Worm (Caenorhabditis elegans) whole organism, mixed stage, embryonic: Measurements from ENCODE around the gene srx-93.

Experiments used
- M03D4.4 ChIP-seq: sonication (generic microtip); optimal IDR thresholded peaks from 2 replicates; lab custom pipeline; 2017; ENCODE audit warnings: mild to moderate bottlenecking, missing genetic modification characterization, missing compliant biosample characterization
- bed-3 ChIP-seq: fragments of 200-800 bp; sonication (Bioruptor generic); optimal IDR thresholded peaks from 3 replicates; lab custom pipeline; 2018; ENCODE audit warnings: mild to moderate bottlenecking, missing genetic modification characterization, moderate library complexity, missing compliant biosample characterization
- blmp-1 ChIP-seq: fragments of 150-350 bp; optimal IDR thresholded peaks from 2 replicates; lab custom pipeline; 2014; ENCODE audit warnings: missing biosample characterization, missing genetic modification characterization
- ceh-39 ChIP-seq: fragments of 150-350 bp; optimal IDR thresholded peaks from 2 replicates; lab custom pipeline; 2014; ENCODE audit warnings: missing biosample characterization, missing genetic modification characterization
- ceh-43 ChIP-seq: fragments of 200-800 bp; sonication (Bioruptor generic); optimal IDR thresholded peaks from 2 replicates; lab custom pipeline; 2018; ENCODE audit warnings: mild to moderate bottlenecking, missing genetic modification characterization, moderate library complexity, missing compliant biosample characterization
- ceh-83 ChIP-seq: fragments of 200-800 bp; sonication (Bioruptor generic); optimal IDR thresholded peaks from 2 replicates; lab custom pipeline; 2018; ENCODE audit warnings: mild to moderate bottlenecking, missing genetic modification characterization, missing compliant biosample characterization
- ces-1 ChIP-seq: fragments of 150-350 bp; optimal IDR thresholded peaks from 2 replicates; lab custom pipeline; 2014; ENCODE audit warnings: missing biosample characterization, missing genetic modification reagents, missing genetic modification characterization
- cnd-1 ChIP-seq: fragments of 200-800 bp; sonication (Bioruptor generic); optimal IDR thresholded peaks from 2 replicates; lab custom pipeline; 2018; ENCODE audit warnings: mild to moderate bottlenecking, missing genetic modification characterization, missing compliant biosample characterization
- drap-1 ChIP-seq: fragments of 200-800 bp; sonication (Bioruptor generic); optimal IDR thresholded peaks from 3 replicates; lab custom pipeline; 2018; ENCODE audit warnings: mild to moderate bottlenecking, missing genetic modification characterization, missing compliant biosample characterization
- elt-1 ChIP-seq: sonication (generic microtip); optimal IDR thresholded peaks from 2 replicates; lab custom pipeline; 2017; ENCODE audit warnings: missing genetic modification characterization, mild to moderate bottlenecking, missing compliant biosample characterization, antibody characterized with exemption, moderate library complexity, borderline replicate concordance; ENCODE audit not compliant: insufficient read depth
- flh-1 ChIP-seq: fragments of 200-800 bp; sonication (Bioruptor generic); optimal IDR thresholded peaks from 2 replicates; lab custom pipeline; 2018; ENCODE audit warnings: mild to moderate bottlenecking, missing genetic modification characterization, moderate library complexity, missing compliant biosample characterization
- ham-2 ChIP-seq: fragments of 200-800 bp; sonication (Bioruptor generic); optimal IDR thresholded peaks from 2 replicates; lab custom pipeline; 2018; ENCODE audit warnings: mild to moderate bottlenecking, missing genetic modification characterization, missing compliant biosample characterization
- hlh-1 ChIP-seq: fragments of 150-350 bp; optimal IDR thresholded peaks from 2 replicates; lab custom pipeline; 2014; ENCODE audit warnings: missing biosample characterization, missing genetic modification reagents, missing genetic modification characterization
- lin-13 ChIP-seq: fragments of 150-350 bp; optimal IDR thresholded peaks from 2 replicates; lab custom pipeline; 2014; ENCODE audit warnings: missing biosample characterization, missing genetic modification characterization
- lin-32 ChIP-seq: fragments of 200-800 bp; sonication (Bioruptor generic); optimal IDR thresholded peaks from 2 replicates; lab custom pipeline; 2018; ENCODE audit warnings: mild to moderate bottlenecking, missing genetic modification characterization, missing compliant biosample characterization
- lsy-2 ChIP-seq: fragments of 150-350 bp; optimal IDR thresholded peaks from 2 replicates; lab custom pipeline; 2014; ENCODE audit warnings: missing biosample characterization, missing genetic modification characterization
- mab-5 ChIP-seq: fragments of 150-350 bp; optimal IDR thresholded peaks from 2 replicates; lab custom pipeline; 2014; ENCODE audit warnings: missing biosample characterization, missing genetic modification characterization
- mep-1 ChIP-seq: fragments of 150-350 bp; optimal IDR thresholded peaks from 2 replicates; lab custom pipeline; 2017; ENCODE audit warnings: missing biosample characterization, missing genetic modification reagents, missing genetic modification characterization, inconsistent platforms
- mls-2 ChIP-seq: sonication (generic microtip); optimal IDR thresholded peaks from 2 replicates; lab custom pipeline; 2016; ENCODE audit warnings: mild to moderate bottlenecking, missing genetic modification characterization, moderate library complexity, missing compliant biosample characterization
- nhr-2 ChIP-seq: fragments of 150-350 bp; optimal IDR thresholded peaks from 2 replicates; lab custom pipeline; 2014; ENCODE audit warnings: missing biosample characterization, missing genetic modification characterization
- nhr-237 ChIP-seq: fragments of 150-350 bp; optimal IDR thresholded peaks from 2 replicates; lab custom pipeline; 2014; ENCODE audit warnings: missing biosample characterization, missing genetic modification characterization
- nhr-76 ChIP-seq: sonication (generic microtip); optimal IDR thresholded peaks from 2 replicates; lab custom pipeline; 2017; ENCODE audit warnings: missing biosample characterization, missing genetic modification characterization
- pha-4 ChIP-seq: fragments of 150-350 bp; optimal IDR thresholded peaks from 2 replicates; lab custom pipeline; 2018; ENCODE audit warnings: missing biosample characterization, missing genetic modification reagents, missing genetic modification characterization
- sem-2 ChIP-seq: fragments of 200-800 bp; sonication (Bioruptor generic); optimal IDR thresholded peaks from 2 replicates; lab custom pipeline; 2018; ENCODE audit warnings: mild to moderate bottlenecking, missing genetic modification characterization, missing compliant biosample characterization
- snpc-4 ChIP-seq: fragments of 150-350 bp; optimal IDR thresholded peaks from 2 replicates; lab custom pipeline; 2014; ENCODE audit warnings: missing biosample characterization, missing genetic modification characterization
- sptf-1 ChIP-seq: sonication (generic microtip); optimal IDR thresholded peaks from 2 replicates; lab custom pipeline; 2017; ENCODE audit warnings: mild to moderate bottlenecking, missing genetic modification characterization, moderate library complexity, missing compliant biosample characterization
- tbx-8 ChIP-seq: fragments of 200-800 bp; sonication (Bioruptor generic); optimal IDR thresholded peaks from 2 replicates; lab custom pipeline; 2018; ENCODE audit warnings: mild to moderate bottlenecking, missing genetic modification characterization, moderate library complexity, missing compliant biosample characterization
- unc-120 ChIP-seq: sonication (generic microtip); optimal IDR thresholded peaks from 2 replicates; lab custom pipeline; 2017; ENCODE audit warnings: missing genetic modification characterization, missing compliant biosample characterization; ENCODE audit not compliant: poor library complexity, severe bottlenecking
- unc-62 ChIP-seq: fragments of 150-350 bp; optimal IDR thresholded peaks from 2 replicates; lab custom pipeline; 2014; ENCODE audit warnings: missing biosample characterization, missing genetic modification reagents, missing genetic modification characterization
- ztf-11 ChIP-seq: fragments of 150-350 bp; optimal IDR thresholded peaks from 2 replicates; lab custom pipeline; 2014; ENCODE audit warnings: missing biosample characterization, missing genetic modification characterization

The srx-93 gene

DNA sequence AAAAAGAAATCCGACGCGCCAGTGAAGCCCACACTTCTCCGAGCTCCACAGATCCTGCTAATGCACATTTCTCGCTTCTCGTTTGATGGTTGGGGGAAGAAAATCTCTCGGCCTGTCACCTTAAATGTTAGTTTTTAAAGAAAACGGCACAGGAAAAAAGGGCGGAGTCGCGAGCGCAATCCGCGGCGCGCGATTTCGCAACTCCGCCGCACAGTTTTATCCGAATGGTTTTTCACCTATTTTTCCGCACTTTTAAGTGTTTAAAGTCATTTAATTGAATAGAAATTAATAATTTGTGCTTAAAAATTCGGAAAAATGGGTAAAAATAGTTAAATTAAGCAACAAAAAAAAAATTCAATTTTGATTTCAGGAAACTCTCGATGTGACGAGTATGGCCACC, 32.9 kb downstream of the srx-93 start:
- TF ChIP-seq bed-3 (GFP tag; lab: Kevin White, UChicago) (peak; percentile 40), blmp-1 (tag; lab: Kevin White, UChicago) (no peak), sptf-1 (tag; lab: Kevin White, UChicago) (peak; percentile 86), drap-1 (GFP tag; lab: Kevin White, UChicago) (peak; percentile 42), hlh-1 (peak; percentile 27), unc-120 (tag; lab: Kevin White, UChicago) (peak; percentile 28), nhr-237 (tag; lab: Kevin White, UChicago) (no peak), ceh-43 (peak; percentile 82), sem-2 (GFP tag; lab: Kevin White, UChicago) (peak; percentile 28), mls-2 (tag; lab: Kevin White, UChicago) (peak; percentile 74), elt-1 (tag; lab: Kevin White, UChicago) (no peak), cnd-1 (peak; percentile 31), tbx-8 (GFP tag; lab: Kevin White, UChicago) (peak; percentile 1), M03D4.4 (tag; lab: Kevin White, UChicago) (peak; percentile 80), ceh-83 (peak; percentile 69), lin-32 (no peak), flh-1 (peak; percentile 33)

DNA sequence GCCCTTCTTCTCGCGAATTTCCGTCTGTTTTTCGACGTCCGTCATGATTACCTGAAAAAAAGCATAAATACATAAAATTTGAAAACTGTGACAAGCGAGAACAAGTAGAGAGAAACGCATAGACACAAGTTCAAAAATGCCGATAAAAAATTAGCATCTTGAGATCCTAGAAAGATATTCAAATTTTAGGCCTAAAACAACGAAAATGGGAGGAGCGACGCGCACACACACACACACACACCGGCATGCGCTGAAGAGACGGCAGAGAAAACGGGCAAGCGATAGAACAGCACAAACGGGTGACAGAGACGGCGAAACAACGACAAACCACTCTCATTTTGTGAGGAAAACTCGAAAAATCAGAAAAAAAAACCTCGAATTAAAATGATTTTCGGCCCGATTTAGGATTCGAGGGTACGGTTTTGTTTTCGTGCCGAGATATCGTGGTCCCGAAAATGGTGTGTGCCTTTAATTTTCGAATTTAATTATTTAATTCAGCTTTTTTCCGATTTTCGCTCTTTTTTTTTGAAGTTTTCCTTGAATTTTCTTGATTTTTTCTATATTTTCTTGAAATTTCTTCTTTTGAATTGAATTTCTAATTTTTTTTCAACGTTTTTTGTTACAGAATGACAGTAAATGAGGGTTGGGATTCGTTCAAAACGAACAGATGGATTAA, 34.4 kb downstream of the srx-93 start, which contains the start of the genes rpl-11.1 and T22F3.2:
Gene rpl-11.1 (minus strand): TSS at position 51 of the 676 bp plus-strand sequence.
Gene T22F3.2 (plus strand): TSS at position 626 of the 676 bp plus-strand sequence.
- TF ChIP-seq lin-32 (no peak), unc-62 (GFP tag; lab: Kevin White, UChicago) (no peak), lsy-2 (no peak), nhr-2 (tag; lab: Kevin White, UChicago) (no peak), snpc-4 (no peak), bed-3 (GFP tag; lab: Kevin White, UChicago) (no peak)
- TF ChIP-seq, all 35 proteins: peak for 0

DNA sequence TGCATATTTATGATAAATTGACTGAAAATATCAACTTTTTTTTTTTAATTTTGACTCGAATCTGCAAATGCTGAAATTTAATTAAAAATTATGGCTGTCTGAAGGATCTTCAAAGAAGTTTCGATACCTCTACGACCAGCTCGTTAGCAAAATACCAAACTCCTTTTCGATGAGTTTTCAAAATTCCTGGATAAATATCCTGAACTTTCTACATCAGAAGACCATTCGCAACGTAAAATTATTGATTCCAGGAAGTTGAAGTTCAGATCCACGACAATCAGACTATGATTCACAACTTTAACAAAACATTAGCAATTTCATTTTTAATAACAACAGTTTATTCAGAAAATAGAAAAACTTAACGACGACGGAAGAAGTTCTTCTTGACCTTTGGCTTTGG, 35.5 kb downstream of the srx-93 start:
- TF ChIP-seq flh-1 (no peak), ztf-11 (tag; lab: Kevin White, UChicago) (no peak), mab-5 (tag; lab: Kevin White, UChicago) (no peak)

DNA sequence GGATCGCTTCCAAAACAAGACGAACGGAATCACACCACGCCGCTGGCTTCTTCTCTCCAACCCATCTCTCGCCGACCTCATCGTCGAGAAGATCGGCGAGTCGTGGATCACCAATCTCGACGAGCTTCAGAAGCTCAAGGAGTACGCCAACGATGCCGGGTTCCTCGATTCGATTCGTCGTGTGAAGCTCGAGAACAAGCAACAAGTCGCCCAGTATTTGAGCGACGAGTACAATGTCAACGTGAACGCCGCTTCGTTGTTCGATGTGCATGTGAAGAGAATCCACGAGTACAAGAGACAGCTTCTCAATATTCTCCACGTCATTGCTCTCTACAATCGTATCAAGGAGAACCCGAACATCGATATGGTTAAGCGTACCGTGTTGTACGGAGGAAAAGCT, 36.9 kb downstream of the srx-93 start:
- TF ChIP-seq drap-1 (GFP tag; lab: Kevin White, UChicago), result no peak
- TF ChIP-seq ces-1 (GFP tag; lab: Kevin White, UChicago), result no peak
- no peak for TF ChIP-seq cnd-1
- no peak for TF ChIP-seq ceh-39 (tag; lab: Kevin White, UChicago)
- TF ChIP-seq lin-13 (tag; lab: Kevin White, UChicago), result no peak
- no peak for TF ChIP-seq pha-4 (tag; lab: Kevin White, UChicago)
- TF ChIP-seq hlh-1, result no peak
- TF ChIP-seq ceh-43, result no peak
- no peak for TF ChIP-seq flh-1
- no peak for TF ChIP-seq tbx-8 (GFP tag; lab: Kevin White, UChicago)
- TF ChIP-seq blmp-1 (tag; lab: Kevin White, UChicago), result no peak
- no peak for TF ChIP-seq sem-2 (GFP tag; lab: Kevin White, UChicago)
- no peak for TF ChIP-seq lsy-2
- TF ChIP-seq nhr-76 (tag; lab: Kevin White, UChicago), result no peak
- TF ChIP-seq mab-5 (tag; lab: Kevin White, UChicago), result no peak
- TF ChIP-seq ztf-11 (tag; lab: Kevin White, UChicago), result no peak
- no peak for TF ChIP-seq snpc-4
- TF ChIP-seq mep-1 (tag; lab: Kevin White, UChicago), result no peak
- no peak for TF ChIP-seq sptf-1 (tag; lab: Kevin White, UChicago)

DNA sequence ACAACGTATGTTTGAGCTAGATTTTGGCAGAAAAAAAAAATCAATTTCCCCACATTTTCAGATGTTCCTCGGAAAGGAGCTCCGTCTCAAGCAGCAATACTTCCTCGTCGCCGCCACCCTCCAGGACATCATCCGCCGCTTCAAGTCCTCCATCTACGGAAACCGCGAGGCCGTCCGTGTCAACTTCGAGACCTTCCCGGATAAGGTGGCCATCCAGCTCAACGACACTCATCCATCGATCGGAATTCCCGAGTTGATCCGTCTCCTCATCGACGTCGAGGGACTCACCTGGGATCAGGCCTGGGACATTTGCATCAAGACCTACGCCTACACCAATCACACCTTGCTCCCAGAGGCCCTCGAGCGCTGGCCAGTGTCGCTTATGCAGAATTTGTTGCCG, 37.8 kb downstream of the srx-93 start:
- TF ChIP-seq mep-1 (tag; lab: Kevin White, UChicago) (no peak), sem-2 (GFP tag; lab: Kevin White, UChicago) (no peak), lsy-2 (no peak), ceh-83 (no peak), ham-2 (GFP tag; lab: Kevin White, UChicago) (no peak), sptf-1 (tag; lab: Kevin White, UChicago) (no peak)
